Fruit fly (Drosophila melanogaster): ENCODE results near the gene ncd.

The ncd gene

DNA sequence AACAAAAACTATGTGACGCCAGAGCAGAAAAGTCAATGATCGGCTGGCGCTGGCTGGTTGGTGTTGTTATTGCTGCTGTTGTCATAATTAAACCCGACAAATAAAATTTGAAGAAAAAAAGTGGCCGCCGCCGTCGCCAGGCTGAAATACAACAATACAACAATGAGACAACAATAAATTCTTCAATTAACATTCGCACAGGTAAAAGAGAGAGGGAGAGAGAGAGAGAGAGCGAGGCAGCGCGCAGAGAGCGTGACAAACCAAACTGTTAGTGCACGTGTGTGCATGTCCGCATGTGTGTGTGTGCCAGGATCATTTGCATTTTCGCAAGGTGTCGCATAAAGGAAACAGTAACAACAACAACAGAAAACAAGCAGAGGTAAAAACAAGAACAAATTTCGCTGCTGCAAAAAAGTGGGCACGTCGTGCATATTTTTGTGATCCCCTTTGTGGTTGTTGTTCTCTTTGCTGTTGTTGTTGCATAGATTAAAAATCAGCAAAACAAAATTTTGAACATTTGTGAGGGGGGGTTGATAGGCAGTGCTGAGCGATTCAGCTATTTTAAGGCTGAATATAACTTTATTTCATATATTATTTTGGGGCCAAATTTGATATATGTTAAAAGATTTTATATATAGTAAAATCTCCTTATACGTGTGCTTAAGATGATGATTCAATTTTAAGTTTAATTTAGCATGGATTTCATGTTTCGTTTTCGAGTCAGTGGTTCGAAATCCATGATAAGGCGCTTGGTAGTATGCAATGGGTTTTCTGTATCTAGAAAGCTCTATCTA lies 42.5 kb downstream of the ncd start:
- TF ChIP-seq CG3065 (GFP tag; optimal IDR thresholded peaks at IDR 0.05) (no peak), cg (GFP tag; optimal IDR thresholded peaks at IDR 0.05) (peak; percentile 23), CG11723 (GFP tag; optimal IDR thresholded peaks at IDR 0.05) (no peak), dimm (GFP tag; IDR thresholded peaks at IDR 0.05) (no peak), Trl (optimal IDR thresholded peaks at IDR 0.05) (peak; percentile 66 to 84), Trl (GFP tag; optimal IDR thresholded peaks at IDR 0.05) (no peak), CG3838 (GFP tag; optimal IDR thresholded peaks at IDR 0.05) (no peak), D (optimal IDR thresholded peaks at IDR 0.05) (peak; percentile 59), D (GFP tag; optimal IDR thresholded peaks at IDR 0.05) (no peak), Stat92E (GFP tag; optimal IDR thresholded peaks at IDR 0.05) (no peak), HmgD (GFP tag; optimal IDR thresholded peaks at IDR 0.05) (no peak), tll (GFP tag; optimal IDR thresholded peaks at IDR 0.05) (peak in 1 of 2 experiments; percentile 68), mam (GFP tag; optimal IDR thresholded peaks at IDR 0.05) (no peak), cad (GFP tag; optimal IDR thresholded peaks at IDR 0.05) (peak; percentile 52), pros (GFP tag; optimal IDR thresholded peaks at IDR 0.05) (no peak), CG17359 (tag; optimal IDR thresholded peaks at IDR 0.05) (no peak), Sin3A (optimal IDR thresholded peaks at IDR 0.05) (no peak), Sry-β (GFP tag; optimal IDR thresholded peaks at IDR 0.05) (peak; percentile 62), CG4360 (GFP tag; IDR thresholded peaks at IDR 0.05) (peak; percentile 79), Dll (GFP tag; IDR thresholded peaks at IDR 0.05; ENCODE audit: partially characterized antibody) (no peak), chinmo (GFP tag; IDR thresholded peaks at IDR 0.05; ENCODE audit: partially characterized antibody) (0 out of 4 replicates have a peak, but pooled peaks have one; percentile 74), CG10543 (GFP tag; optimal IDR thresholded peaks at IDR 0.05) (no peak), CG15479 (GFP tag; optimal IDR thresholded peaks at IDR 0.05) (peak; percentile 80), bcd (GFP tag; optimal IDR thresholded peaks at IDR 0.05) (no peak), zen (tag; optimal IDR thresholded peaks at IDR 0.05) (peak; percentile 89), Doc3 (GFP tag; IDR thresholded peaks at IDR 0.05; ENCODE audit: partially characterized antibody) (no peak), Ada2b (GFP tag; IDR thresholded peaks at IDR 0.05) (no peak), sqz (GFP tag; optimal IDR thresholded peaks at IDR 0.05) (no peak), CG18599 (GFP tag; optimal IDR thresholded peaks at IDR 0.05) (no peak), row (GFP tag; IDR thresholded peaks at IDR 0.05) (peak; percentile 34; the same call in 1 of the 3 replicates)

- TF ChIP-seq esg (GFP tag; conservative IDR thresholded peaks at IDR 0.05) (no peak), CG13424 (tag; optimal IDR thresholded peaks at IDR 0.05) (no peak), gt (GFP tag; IDR thresholded peaks at IDR 0.05) (no peak), gem (tag; optimal IDR thresholded peaks at IDR 0.05) (peak; percentile 24), unpg (GFP tag; optimal IDR thresholded peaks at IDR 0.05) (no peak), CG11085 (GFP tag; IDR thresholded peaks at IDR 0.05) (no peak), CG3726 (GFP tag; IDR thresholded peaks at IDR 0.05) (no peak), luna (GFP tag; optimal IDR thresholded peaks at IDR 0.05) (no peak), scrt (GFP tag; optimal IDR thresholded peaks at IDR 0.05) (no peak), sisA (GFP tag; IDR thresholded peaks at IDR 0.05) (no peak), CG2120 (GFP tag; optimal IDR thresholded peaks at IDR 0.05) (peak; percentile 18), CG7271 (tag; optimal IDR thresholded peaks at IDR 0.05) (no peak), Tbp (GFP tag; optimal IDR thresholded peaks at IDR 0.05) (no peak), sc (optimal IDR thresholded peaks at IDR 0.05) (no peak), sc (GFP tag; optimal IDR thresholded peaks at IDR 0.05) (no peak), CG8089 (GFP tag; optimal IDR thresholded peaks at IDR 0.05) (no peak), Hr39 (optimal IDR thresholded peaks at IDR 0.05) (no peak), corto (GFP tag; optimal IDR thresholded peaks at IDR 0.05) (no peak), wor (GFP tag; IDR thresholded peaks at IDR 0.05) (no peak), CG10979 (tag; optimal IDR thresholded peaks at IDR 0.05) (no peak), CG18619 (GFP tag; optimal IDR thresholded peaks at IDR 0.05) (no peak), CG12744 (GFP tag; optimal IDR thresholded peaks at IDR 0.05) (no peak), row (GFP tag; IDR thresholded peaks at IDR 0.05) (0 out of 3 replicates have a peak, but pooled peaks have one; percentile 11)
Measured at dm6 chr3R:29763804-29764203, 43.1 kb downstream of the ncd start.

Data from whole organism, embryonic.